Worm (Caenorhabditis elegans) whole organism, L3 larva: Measurements from ENCODE around the gene srt-28.

Experiments used
- aly-2 ChIP-seq: fragments of 150-350 bp; optimal IDR thresholded peaks from 2 replicates; lab custom pipeline; 2014; ENCODE audit warnings: missing biosample characterization, missing genetic modification characterization
- ama-1 ChIP-seq: fragments of 150-350 bp; optimal IDR thresholded peaks from 2 replicates; lab custom pipeline; 2018
- ceh-82 ChIP-seq: fragments of 150-350 bp; optimal IDR thresholded peaks from 2 replicates; lab custom pipeline; 2014; ENCODE audit warnings: missing biosample characterization, missing genetic modification characterization
- daf-12 ChIP-seq: fragments of 150-350 bp; optimal IDR thresholded peaks from 2 replicates; lab custom pipeline; 2014; ENCODE audit warnings: missing biosample characterization, missing genetic modification reagents, missing genetic modification characterization
- elt-3 ChIP-seq, 3 experiments: fragments of 150-350 bp in 1 of 3; sonication (generic microtip) in 2 of 3; optimal IDR thresholded peaks; 2 replicates in 2 of 3; 4 replicates in 1 of 3; lab custom pipeline; 2014 to 2017; ENCODE audit warnings: missing biosample characterization in 3 of 3, missing genetic modification characterization in 3 of 3
- mdl-1 ChIP-seq: fragments of 150-350 bp; optimal IDR thresholded peaks from 2 replicates; lab custom pipeline; 2014; ENCODE audit warnings: missing biosample characterization, missing genetic modification characterization
- nhr-11 ChIP-seq: fragments of 150-350 bp; optimal IDR thresholded peaks from 2 replicates; lab custom pipeline; 2014; ENCODE audit warnings: missing biosample characterization, missing genetic modification characterization
- nhr-23 ChIP-seq: fragments of 150-350 bp; optimal IDR thresholded peaks from 2 replicates; lab custom pipeline; 2014; ENCODE audit warnings: missing biosample characterization, missing genetic modification reagents, missing genetic modification characterization
- nhr-237 ChIP-seq: fragments of 150-350 bp; optimal IDR thresholded peaks from 2 replicates; lab custom pipeline; 2014; ENCODE audit warnings: missing biosample characterization, missing genetic modification characterization
- nhr-25 ChIP-seq: sonication (generic microtip); optimal IDR thresholded peaks from 2 replicates; lab custom pipeline; 2017; ENCODE audit warnings: missing biosample characterization, missing genetic modification characterization
- nhr-76 ChIP-seq: fragments of 150-350 bp; sonication (generic microtip); optimal IDR thresholded peaks from 5 replicates; lab custom pipeline; 2014; ENCODE audit warnings: missing biosample characterization, missing genetic modification characterization
- nhr-77 ChIP-seq: fragments of 150-350 bp; optimal IDR thresholded peaks from 2 replicates; lab custom pipeline; 2014; ENCODE audit warnings: missing biosample characterization, missing genetic modification characterization
- pqm-1 ChIP-seq: fragments of 150-350 bp; optimal IDR thresholded peaks from 2 replicates; lab custom pipeline; 2017; ENCODE audit warnings: missing biosample characterization, missing genetic modification characterization, inconsistent platforms

- TF ChIP-seq mdl-1 (tag; lab: Kevin White, UChicago) (no peak), ama-1 (lab: Kevin White, UChicago) (no peak), ceh-82 (tag; lab: Kevin White, UChicago) (no peak), pqm-1 (tag; lab: Kevin White, UChicago) (no peak), nhr-25 (no peak), daf-12 (no peak), nhr-76 (no peak), elt-3 (tag; optimal IDR thresholded peaks at IDR 0.05; lab: Kevin White, UChicago) (no peak), nhr-237 (no peak), nhr-77 (tag; lab: Kevin White, UChicago) (no peak), nhr-11 (tag; lab: Kevin White, UChicago) (no peak), nhr-23 (tag; lab: Kevin White, UChicago) (no peak), aly-2 (tag; lab: Kevin White, UChicago) (no peak)
These were observed 49.7 kb upstream of the srt-28 start, which contains the start of gene R05D8.7 for ce11 chrV:2763105-2763504.
